Worm (Caenorhabditis elegans) whole organism, early embryonic: Measurements from ENCODE around the gene C55C3.7.

ENCODE experiments used
- B0310.2 ChIP-seq: sonication (generic microtip); optimal IDR thresholded peaks from 2 replicates; lab custom pipeline; 2016; ENCODE audit warnings: mild to moderate bottlenecking, missing genetic modification characterization, missing compliant biosample characterization
- F13C5.2 ChIP-seq: sonication (generic microtip); optimal IDR thresholded peaks from 2 replicates; lab custom pipeline; 2017; ENCODE audit warnings: mild to moderate bottlenecking, missing genetic modification characterization, inconsistent platforms, missing compliant biosample characterization
- aly-1 ChIP-seq: sonication (generic microtip); optimal IDR thresholded peaks from 2 replicates; lab custom pipeline; 2016; ENCODE audit warnings: missing genetic modification characterization, missing compliant biosample characterization
- ama-1 ChIP-seq: fragments of 150-350 bp; optimal IDR thresholded peaks from 2 replicates; lab custom pipeline; 2014
- ceh-13 ChIP-seq: fragments of 200-800 bp; sonication (Bioruptor generic); optimal IDR thresholded peaks from 2 replicates; lab custom pipeline; 2018; ENCODE audit warnings: mild to moderate bottlenecking, missing genetic modification characterization, missing compliant biosample characterization
- ceh-36 ChIP-seq: sonication (generic microtip); optimal IDR thresholded peaks from 2 replicates; lab custom pipeline; 2016; ENCODE audit warnings: missing genetic modification characterization, inconsistent platforms, missing compliant biosample characterization
- ets-7 ChIP-seq: sonication (generic microtip); optimal IDR thresholded peaks from 2 replicates; lab custom pipeline; 2016; ENCODE audit warnings: missing genotype, missing genetic modification characterization, missing compliant biosample characterization
- flt-1 ChIP-seq: fragments of 200-800 bp; sonication (Bioruptor generic); IDR thresholded peaks from 2 replicates; pipeline ENCODE4 v1.3.6; 2022; ENCODE audit warnings: missing genetic modification characterization, missing compliant biosample characterization
- hmbx-1 ChIP-seq: sonication (generic microtip); optimal IDR thresholded peaks from 2 replicates; lab custom pipeline; 2016; ENCODE audit warnings: mild to moderate bottlenecking, missing genetic modification characterization, missing compliant biosample characterization
- hmg-4 ChIP-seq: fragments of 200-800 bp; sonication (Bioruptor generic); optimal IDR thresholded peaks from 2 replicates; lab custom pipeline; 2018; ENCODE audit warnings: mild to moderate bottlenecking, missing genetic modification characterization, missing compliant biosample characterization
- hnd-1 ChIP-seq: sonication (generic microtip); optimal IDR thresholded peaks from 2 replicates; lab custom pipeline; 2016; ENCODE audit warnings: missing genetic modification characterization, missing compliant biosample characterization
- pes-1 ChIP-seq: fragments of 200-800 bp; sonication (Bioruptor generic); IDR thresholded peaks from 2 replicates; pipeline ENCODE4 v1.3.6; 2022; ENCODE audit warnings: missing genetic modification reagents, missing genetic modification characterization, missing compliant biosample characterization
- scrt-1 ChIP-seq: fragments of 200-800 bp; sonication (Bioruptor generic); IDR thresholded peaks from 2 replicates; pipeline ENCODE4 v1.3.6; 2022; ENCODE audit warnings: missing genetic modification characterization, missing compliant biosample characterization
- sea-1 ChIP-seq: fragments of 200-800 bp; sonication (Bioruptor generic); conservative IDR thresholded peaks from 2 replicates; pipeline ENCODE4 v1.3.6; 2022; ENCODE audit warnings: missing genetic modification characterization, missing compliant biosample characterization
- tbx-11 ChIP-seq: fragments of 200-800 bp; sonication (Bioruptor generic); IDR thresholded peaks from 2 replicates; pipeline ENCODE4 v1.3.6; 2022; ENCODE audit warnings: missing genetic modification characterization, missing compliant biosample characterization
- tbx-37 ChIP-seq: fragments of 200-800 bp; sonication (Bioruptor generic); conservative IDR thresholded peaks from 2 replicates; pipeline ENCODE4 v1.3.6; 2022; ENCODE audit warnings: missing genetic modification reagents, missing genetic modification characterization, missing compliant biosample characterization
- tra-4 ChIP-seq: sonication (generic microtip); optimal IDR thresholded peaks from 2 replicates; lab custom pipeline; 2017; ENCODE audit warnings: missing genetic modification characterization, missing compliant biosample characterization

The C55C3.7 gene

ce11 chrIV:5655966-5656389 is 26.5 kb downstream of the C55C3.7 start:
- TF ChIP-seq sea-1 (no peak), tbx-11 (no peak), B0310.2 (tag; lab: Kevin White, UChicago) (no peak), hnd-1 (no peak), hmg-4 (GFP tag; lab: Kevin White, UChicago) (no peak), F13C5.2 (no peak), pes-1 (GFP tag; lab: Robert Waterston, UW) (no peak), ceh-13 (no peak), flt-1 (GFP tag; lab: Robert Waterston, UW) (no peak), tra-4 (tag; lab: Kevin White, UChicago) (no peak), hmbx-1 (tag; lab: Kevin White, UChicago) (no peak), ceh-36 (tag; lab: Kevin White, UChicago) (no peak), ets-7 (no peak), ama-1 (lab: Kevin White, UChicago) (no peak), scrt-1 (GFP tag; lab: Robert Waterston, UW) (no peak), tbx-37 (GFP tag; lab: Robert Waterston, UW) (no peak)

- no peak for TF ChIP-seq aly-1 (tag; lab: Kevin White, UChicago)
- no peak for TF ChIP-seq hnd-1
- no peak for TF ChIP-seq F13C5.2
- no peak for TF ChIP-seq flt-1 (GFP tag; lab: Robert Waterston, UW)
- TF ChIP-seq hmbx-1 (tag; lab: Kevin White, UChicago) = no peak
- no peak for TF ChIP-seq ets-7
- TF ChIP-seq ceh-36 (tag; lab: Kevin White, UChicago) = no peak
- no peak for TF ChIP-seq ceh-13
- TF ChIP-seq ama-1 (lab: Kevin White, UChicago) = no peak
- TF ChIP-seq pes-1 (GFP tag; lab: Robert Waterston, UW) = no peak
- no peak for TF ChIP-seq scrt-1 (GFP tag; lab: Robert Waterston, UW)
- no peak for TF ChIP-seq tra-4 (tag; lab: Kevin White, UChicago)
- TF ChIP-seq sea-1 = no peak
- no peak for TF ChIP-seq B0310.2 (tag; lab: Kevin White, UChicago)
- no peak for TF ChIP-seq hmg-4 (GFP tag; lab: Kevin White, UChicago)
- TF ChIP-seq tbx-37 (GFP tag; lab: Robert Waterston, UW) = no peak
Measured at ce11 chrIV:5654693-5655092, 27.8 kb downstream of the C55C3.7 start.

- TF ChIP-seq tbx-11 = no peak
- no peak for TF ChIP-seq ets-7
- TF ChIP-seq ceh-36 (tag; lab: Kevin White, UChicago) = no peak
- TF ChIP-seq ceh-13 = no peak
- no peak for TF ChIP-seq tra-4 (tag; lab: Kevin White, UChicago)
Measured at ce11 chrIV:5654203-5654602, 28.2 kb downstream of the C55C3.7 start.

ce11 chrIV:5653649-5654048 is 28.8 kb downstream of the C55C3.7 start, which contains the start of gene clec-178:
Gene clec-178 (plus strand): TSS chrIV:5653949.
- TF ChIP-seq pes-1 (GFP tag; lab: Robert Waterston, UW) (no peak), sea-1 (no peak), ceh-13 (no peak), flt-1 (GFP tag; lab: Robert Waterston, UW) (no peak), scrt-1 (GFP tag; lab: Robert Waterston, UW) (no peak), ets-7 (no peak), B0310.2 (tag; lab: Kevin White, UChicago) (no peak), ceh-36 (tag; lab: Kevin White, UChicago) (no peak), F13C5.2 (no peak), tbx-37 (GFP tag; lab: Robert Waterston, UW) (no peak), ama-1 (lab: Kevin White, UChicago) (no peak), hnd-1 (no peak), tra-4 (tag; lab: Kevin White, UChicago) (no peak), hmg-4 (GFP tag; lab: Kevin White, UChicago) (no peak), tbx-11 (no peak), aly-1 (tag; lab: Kevin White, UChicago) (no peak), hmbx-1 (tag; lab: Kevin White, UChicago) (no peak)

ce11 chrIV:5652811-5653483 is 29.5 kb downstream of the C55C3.7 start:
- TF ChIP-seq flt-1 (GFP tag; lab: Robert Waterston, UW) (no peak), ama-1 (lab: Kevin White, UChicago) (peak; percentile 27), aly-1 (tag; lab: Kevin White, UChicago) (no peak), hnd-1 (no peak), hmbx-1 (tag; lab: Kevin White, UChicago) (no peak)

ce11 chrIV:5650761-5651332 is 31.6 kb downstream of the C55C3.7 start:
- TF ChIP-seq tbx-11 (no peak), hmbx-1 (tag; lab: Kevin White, UChicago) (no peak), ama-1 (lab: Kevin White, UChicago) (no peak), ets-7 (no peak), ceh-13 (no peak), scrt-1 (GFP tag; lab: Robert Waterston, UW) (no peak), sea-1 (no peak), B0310.2 (tag; lab: Kevin White, UChicago) (no peak), tbx-37 (GFP tag; lab: Robert Waterston, UW) (no peak), aly-1 (tag; lab: Kevin White, UChicago) (no peak), hmg-4 (GFP tag; lab: Kevin White, UChicago) (no peak), hnd-1 (no peak), pes-1 (GFP tag; lab: Robert Waterston, UW) (no peak), ceh-36 (tag; lab: Kevin White, UChicago) (no peak)

ce11 chrIV:5649073-5649583 is 33.3 kb downstream of the C55C3.7 start, which contains the start of gene csn-5:
Gene csn-5 (plus strand): TSS chrIV:5649533.
- TF ChIP-seq tbx-11 = no peak
- no peak for TF ChIP-seq pes-1 (GFP tag; lab: Robert Waterston, UW)
- no peak for TF ChIP-seq aly-1 (tag; lab: Kevin White, UChicago)
- TF ChIP-seq tbx-37 (GFP tag; lab: Robert Waterston, UW) = no peak
- no peak for TF ChIP-seq ceh-36 (tag; lab: Kevin White, UChicago)
- TF ChIP-seq hmg-4 (GFP tag; lab: Kevin White, UChicago) = no peak
- no peak for TF ChIP-seq flt-1 (GFP tag; lab: Robert Waterston, UW)
- TF ChIP-seq ceh-13 = no peak
- TF ChIP-seq ets-7 = no peak
- no peak for TF ChIP-seq ama-1 (lab: Kevin White, UChicago)
- TF ChIP-seq sea-1 = no peak
- TF ChIP-seq hmbx-1 (tag; lab: Kevin White, UChicago) = no peak
